Worm (Caenorhabditis elegans) whole organism, early embryonic: ENCODE results near the gene twk-42.

Experiments
- B0310.2 ChIP-seq: sonication (generic microtip); optimal IDR thresholded peaks from 2 replicates; lab custom pipeline; 2016; ENCODE audit warnings: mild to moderate bottlenecking, missing genetic modification characterization, missing compliant biosample characterization
- ama-1 ChIP-seq: fragments of 150-350 bp; optimal IDR thresholded peaks from 2 replicates; lab custom pipeline; 2014
- ceh-36 ChIP-seq: sonication (generic microtip); optimal IDR thresholded peaks from 2 replicates; lab custom pipeline; 2016; ENCODE audit warnings: missing genetic modification characterization, inconsistent platforms, missing compliant biosample characterization
- ets-7 ChIP-seq: sonication (generic microtip); optimal IDR thresholded peaks from 2 replicates; lab custom pipeline; 2016; ENCODE audit warnings: missing genotype, missing genetic modification characterization, missing compliant biosample characterization
- flt-1 ChIP-seq: fragments of 200-800 bp; sonication (Bioruptor generic); IDR thresholded peaks from 2 replicates; pipeline ENCODE4 v1.3.6; 2022; ENCODE audit warnings: missing genetic modification characterization, missing compliant biosample characterization
- hmbx-1 ChIP-seq: sonication (generic microtip); optimal IDR thresholded peaks from 2 replicates; lab custom pipeline; 2016; ENCODE audit warnings: mild to moderate bottlenecking, missing genetic modification characterization, missing compliant biosample characterization
- hmg-4 ChIP-seq: fragments of 200-800 bp; sonication (Bioruptor generic); optimal IDR thresholded peaks from 2 replicates; lab custom pipeline; 2018; ENCODE audit warnings: mild to moderate bottlenecking, missing genetic modification characterization, missing compliant biosample characterization
- pes-1 ChIP-seq: fragments of 200-800 bp; sonication (Bioruptor generic); IDR thresholded peaks from 2 replicates; pipeline ENCODE4 v1.3.6; 2022; ENCODE audit warnings: missing genetic modification reagents, missing genetic modification characterization, missing compliant biosample characterization
- scrt-1 ChIP-seq: fragments of 200-800 bp; sonication (Bioruptor generic); IDR thresholded peaks from 2 replicates; pipeline ENCODE4 v1.3.6; 2022; ENCODE audit warnings: missing genetic modification characterization, missing compliant biosample characterization
- sea-1 ChIP-seq: fragments of 200-800 bp; sonication (Bioruptor generic); conservative IDR thresholded peaks from 2 replicates; pipeline ENCODE4 v1.3.6; 2022; ENCODE audit warnings: missing genetic modification characterization, missing compliant biosample characterization

DNA sequence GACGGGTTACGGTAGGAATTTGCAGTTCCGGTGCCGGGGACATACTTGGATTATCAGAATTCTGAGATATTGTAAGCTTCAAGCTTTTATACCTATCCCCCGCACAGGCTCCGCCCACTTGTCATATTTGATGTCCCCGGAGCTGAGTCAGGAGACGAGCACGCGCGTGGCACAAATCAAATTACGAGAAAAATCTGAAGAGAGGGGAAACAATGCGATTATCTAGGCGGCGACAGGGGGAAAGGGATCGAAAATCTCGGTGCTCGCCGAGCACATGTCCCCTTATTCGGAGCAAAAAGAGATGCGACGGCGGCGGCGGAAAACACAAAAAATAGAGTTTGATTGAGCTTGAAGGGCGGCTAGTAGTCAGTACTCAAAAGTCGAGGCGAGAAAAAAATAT lies 16.8 kb upstream of the twk-42 start, which contains the start of gene R12G8.1:
- TF ChIP-seq flt-1 (GFP tag; lab: Robert Waterston, UW) (no peak), ets-7 (tag; lab: Kevin White, UChicago) (no peak), scrt-1 (GFP tag; lab: Robert Waterston, UW) (no peak), ama-1 (lab: Kevin White, UChicago) (no peak), hmg-4 (no peak), hmbx-1 (tag; lab: Kevin White, UChicago) (no peak), B0310.2 (tag; lab: Kevin White, UChicago) (no peak), pes-1 (GFP tag; lab: Robert Waterston, UW) (no peak), sea-1 (GFP tag; lab: Robert Waterston, UW) (no peak), ceh-36 (tag; lab: Kevin White, UChicago) (no peak)
